Fruit fly (Drosophila melanogaster) whole organism, embryonic: ENCODE measurements around the gene ab.

Source experiments
- ATbp ChIP-seq: fragments of 200-800 bp; sonication (Bioruptor generic); optimal IDR thresholded peaks from 2 replicates; lab custom pipeline; 2017; ENCODE audit warnings: missing biosample characterization, mild to moderate bottlenecking, missing genetic modification characterization, missing genetic modification reagents
- Atf-2 ChIP-seq: fragments of 200-800 bp; sonication (Bioruptor generic); optimal IDR thresholded peaks from 2 replicates; lab custom pipeline; 2016; ENCODE audit warnings: missing biosample characterization, missing genetic modification characterization
- Atf3 ChIP-seq: fragments of 200-800 bp; sonication (Bioruptor generic); optimal IDR thresholded peaks from 3 replicates; lab custom pipeline; 2016; ENCODE audit warnings: missing biosample characterization, missing genetic modification characterization
- BtbVII ChIP-seq: fragments of 200-800 bp; sonication (Bioruptor generic); optimal IDR thresholded peaks from 3 replicates; lab custom pipeline; 2017; ENCODE audit warnings: missing biosample characterization, mild to moderate bottlenecking, missing genetic modification characterization
- Bteb2 ChIP-seq: fragments of 200-800 bp; sonication (Bioruptor generic); optimal IDR thresholded peaks from 2 replicates; lab custom pipeline; 2016; ENCODE audit warnings: missing biosample characterization, missing genetic modification characterization
- CG10565 ChIP-seq: fragments of 200-800 bp; sonication (Bioruptor generic); optimal IDR thresholded peaks from 3 replicates; lab custom pipeline; 2016; ENCODE audit warnings: missing biosample characterization, mild to moderate bottlenecking, missing genetic modification characterization
- CG13123 ChIP-seq: fragments of 200-800 bp; sonication (Bioruptor generic); optimal IDR thresholded peaks from 2 replicates; lab custom pipeline; 2016; ENCODE audit warnings: missing biosample characterization, missing genetic modification characterization
- CG13624 ChIP-seq: fragments of 200-800 bp; sonication (Bioruptor generic); optimal IDR thresholded peaks from 2 replicates; lab custom pipeline; 2016; ENCODE audit warnings: missing biosample characterization, missing genetic modification characterization
- CG13894 ChIP-seq: fragments of 200-800 bp; sonication (Bioruptor generic); optimal IDR thresholded peaks from 3 replicates; lab custom pipeline; 2018; ENCODE audit warnings: missing biosample characterization, mild to moderate bottlenecking, missing genetic modification characterization, moderate library complexity
- CG14710 ChIP-seq: fragments of 200-800 bp; sonication (Bioruptor generic); optimal IDR thresholded peaks from 3 replicates; lab custom pipeline; 2019; ENCODE audit warnings: missing biosample characterization, mild to moderate bottlenecking, missing genetic modification characterization, moderate library complexity
- CG1647 ChIP-seq: fragments of 200-800 bp; sonication (Bioruptor generic); optimal IDR thresholded peaks from 3 replicates; lab custom pipeline; 2016; ENCODE audit warnings: missing biosample characterization, missing genetic modification characterization
- CG16779 ChIP-seq: fragments of 200-800 bp; sonication (Bioruptor generic); IDR thresholded peaks from 2 replicates; pipeline ENCODE4 v1.3.6; 2022; ENCODE audit warnings: missing biosample characterization, missing genetic modification characterization
- CG17359 ChIP-seq: fragments of 200-800 bp; sonication (Bioruptor generic); optimal IDR thresholded peaks from 3 replicates; lab custom pipeline; 2018; ENCODE audit warnings: missing biosample characterization, mild to moderate bottlenecking, missing genetic modification characterization, moderate library complexity
- CG17361 ChIP-seq: fragments of 200-800 bp; sonication (Bioruptor generic); IDR thresholded peaks from 3 replicates; pipeline ENCODE4 v1.3.6; 2022; ENCODE audit warnings: missing biosample characterization, missing genetic modification characterization
- CG1832 ChIP-seq: fragments of 200-800 bp; sonication (Bioruptor generic); optimal IDR thresholded peaks from 2 replicates; lab custom pipeline; 2017; ENCODE audit warnings: missing biosample characterization, mild to moderate bottlenecking, missing genetic modification characterization, inconsistent platforms
- CG18599 ChIP-seq: fragments of 200-800 bp; sonication (Bioruptor generic); optimal IDR thresholded peaks from 3 replicates; lab custom pipeline; 2017; ENCODE audit warnings: missing biosample characterization, missing genetic modification characterization, mild to moderate bottlenecking, moderate library complexity, missing genetic modification reagents
- CG2678 ChIP-seq: fragments of 200-800 bp; sonication (Bioruptor generic); optimal IDR thresholded peaks from 3 replicates; lab custom pipeline; 2019; ENCODE audit warnings: missing biosample characterization, mild to moderate bottlenecking, missing genetic modification characterization, moderate library complexity
- CG34376 ChIP-seq: fragments of 200-800 bp; sonication (Bioruptor generic); optimal IDR thresholded peaks from 2 replicates; lab custom pipeline; 2018; ENCODE audit warnings: missing biosample characterization, mild to moderate bottlenecking, missing genetic modification characterization
- CG4328 ChIP-seq: fragments of 200-800 bp; sonication (Bioruptor generic); optimal IDR thresholded peaks from 3 replicates; lab custom pipeline; 2017; ENCODE audit warnings: missing biosample characterization, missing genetic modification reagents, missing genetic modification characterization
- CG4707 ChIP-seq: fragments of 200-800 bp; sonication (Bioruptor generic); optimal IDR thresholded peaks from 2 replicates; lab custom pipeline; 2018; ENCODE audit warnings: missing biosample characterization, mild to moderate bottlenecking, missing genetic modification characterization, moderate library complexity
- CG6683 ChIP-seq: fragments of 200-800 bp; sonication (Bioruptor generic); optimal IDR thresholded peaks from 2 replicates; lab custom pipeline; 2017; ENCODE audit warnings: missing biosample characterization, mild to moderate bottlenecking, missing genetic modification characterization, missing genetic modification reagents
- CG7556 ChIP-seq: fragments of 200-800 bp; sonication (Bioruptor generic); optimal IDR thresholded peaks from 2 replicates; lab custom pipeline; 2017; ENCODE audit warnings: missing biosample characterization, mild to moderate bottlenecking, missing genetic modification characterization
- CG7839 ChIP-seq: fragments of 200-800 bp; sonication (Bioruptor generic); optimal IDR thresholded peaks from 3 replicates; lab custom pipeline; 2018; ENCODE audit warnings: missing biosample characterization, mild to moderate bottlenecking, missing genetic modification characterization, moderate library complexity
- CG7987 ChIP-seq: fragments of 200-800 bp; sonication (Bioruptor generic); optimal IDR thresholded peaks from 2 replicates; lab custom pipeline; 2018; ENCODE audit warnings: missing biosample characterization, mild to moderate bottlenecking, missing genetic modification characterization, moderate library complexity
- CG8924 ChIP-seq: fragments of 200-800 bp; optimal IDR thresholded peaks from 3 replicates; lab custom pipeline; 2019; ENCODE audit warnings: missing biosample characterization, mild to moderate bottlenecking, missing genetic modification characterization, moderate library complexity
- D19B ChIP-seq: fragments of 200-800 bp; sonication (Bioruptor generic); optimal IDR thresholded peaks from 2 replicates; lab custom pipeline; 2017; ENCODE audit warnings: missing biosample characterization, mild to moderate bottlenecking, missing genetic modification characterization
- Dad ChIP-seq: fragments of 200-800 bp; sonication (Bioruptor generic); optimal IDR thresholded peaks from 3 replicates; lab custom pipeline; 2016; ENCODE audit warnings: missing biosample characterization, missing genetic modification characterization
- Doc2 ChIP-seq: fragments of 200-800 bp; sonication (Bioruptor generic); IDR thresholded peaks from 2 replicates; pipeline ENCODE4 v1.3.6; 2022; ENCODE audit warnings: missing biosample characterization, missing genetic modification characterization
- E2f2 ChIP-seq: fragments of 200-800 bp; sonication (Bioruptor generic); IDR thresholded peaks from 2 replicates; pipeline ENCODE4 v1.3.6; 2022; ENCODE audit warnings: missing biosample characterization, missing genetic modification characterization
- Ets65A ChIP-seq: fragments of 200-800 bp; sonication (Bioruptor generic); peaks from one replicate; lab custom pipeline; 2016; ENCODE audit warnings: missing biosample characterization, missing genetic modification characterization
- Neu2 ChIP-seq: fragments of 200-800 bp; sonication (Bioruptor generic); optimal IDR thresholded peaks from 3 replicates; lab custom pipeline; 2016; ENCODE audit warnings: missing biosample characterization, missing genetic modification characterization, borderline replicate concordance
- Nf-YC ChIP-seq: fragments of 200-800 bp; optimal IDR thresholded peaks from 3 replicates; lab custom pipeline; 2019; ENCODE audit warnings: missing biosample characterization, mild to moderate bottlenecking, missing genetic modification characterization, moderate library complexity
- Poxn ChIP-seq: fragments of 200-800 bp; sonication (Bioruptor generic); IDR thresholded peaks from 2 replicates; pipeline ENCODE4 v1.3.6; 2022; ENCODE audit warnings: missing biosample characterization, missing genetic modification characterization
- Rx ChIP-seq: fragments of 200-800 bp; sonication (Bioruptor generic); IDR thresholded peaks from 2 replicates; pipeline ENCODE4 v1.3.6; 2022; ENCODE audit warnings: missing biosample characterization, missing genetic modification characterization
- Side ChIP-seq: fragments of 200-800 bp; sonication (Bioruptor generic); optimal IDR thresholded peaks from 2 replicates; lab custom pipeline; 2016; ENCODE audit warnings: missing biosample characterization, missing genetic modification characterization
- aop ChIP-seq: fragments of 200-800 bp; sonication (Bioruptor generic); IDR thresholded peaks from 2 replicates; pipeline ENCODE4 v1.3.6; 2022; ENCODE audit warnings: missing biosample characterization, missing genetic modification characterization
- bsh ChIP-seq, 2 experiments: fragments of 200-800 bp; sonication (Bioruptor generic); optimal IDR thresholded peaks; 2 replicates each; lab custom pipeline; 2017 to 2018; ENCODE audit warnings: mild to moderate bottlenecking in 2 of 2, missing biosample characterization in 2 of 2, missing genetic modification characterization in 2 of 2, moderate library complexity in 1 of 2
- chm ChIP-seq: fragments of 200-800 bp; sonication (Bioruptor generic); IDR thresholded peaks from 2 replicates; pipeline ENCODE4 v1.3.6; 2022; ENCODE audit warnings: missing biosample characterization, missing genetic modification characterization
- ci ChIP-seq: fragments of 200-800 bp; sonication (Bioruptor generic); IDR thresholded peaks from 3 replicates; pipeline ENCODE4 v1.3.6; 2022; ENCODE audit warnings: missing biosample characterization, missing genetic modification characterization
- dm ChIP-seq: fragments of 200-800 bp; sonication (Bioruptor generic); optimal IDR thresholded peaks from 3 replicates; lab custom pipeline; 2016; ENCODE audit warnings: missing biosample characterization, missing genetic modification characterization
- fd64A ChIP-seq: fragments of 200-800 bp; sonication (Bioruptor generic); optimal IDR thresholded peaks from 3 replicates; lab custom pipeline; 2018; ENCODE audit warnings: missing biosample characterization, mild to moderate bottlenecking, missing genetic modification characterization
- ham ChIP-seq: fragments of 200-800 bp; sonication (Bioruptor generic); IDR thresholded peaks from 2 replicates; pipeline ENCODE4 v1.3.6; 2022; ENCODE audit warnings: missing biosample characterization, missing genetic modification characterization
- kay ChIP-seq: fragments of 200-800 bp; sonication (Bioruptor generic); optimal IDR thresholded peaks from 2 replicates; lab custom pipeline; 2016; ENCODE audit warnings: missing biosample characterization, missing genetic modification characterization
- ken ChIP-seq: fragments of 200-800 bp; sonication (Bioruptor generic); IDR thresholded peaks from 3 replicates; pipeline ENCODE4 v1.3.6; 2022; ENCODE audit warnings: missing biosample characterization, missing genetic modification characterization
- phol ChIP-seq: fragments of 200-800 bp; sonication (Bioruptor generic); optimal IDR thresholded peaks from 3 replicates; lab custom pipeline; 2018; ENCODE audit warnings: missing biosample characterization, mild to moderate bottlenecking, missing genetic modification characterization, moderate library complexity
- salm ChIP-seq: fragments of 200-800 bp; sonication (Bioruptor generic); optimal IDR thresholded peaks from 2 replicates; lab custom pipeline; 2018; ENCODE audit warnings: missing biosample characterization, mild to moderate bottlenecking, missing genetic modification characterization
- sr ChIP-seq: fragments of 200-800 bp; sonication (Bioruptor generic); IDR thresholded peaks from 3 replicates; pipeline ENCODE4 v1.3.6; 2022; ENCODE audit warnings: missing biosample characterization, missing genetic modification characterization
- sug ChIP-seq: fragments of 200-800 bp; optimal IDR thresholded peaks from 2 replicates; lab custom pipeline; 2019; ENCODE audit warnings: missing biosample characterization, mild to moderate bottlenecking, missing genetic modification characterization, moderate library complexity
- tap ChIP-seq: fragments of 200-800 bp; optimal IDR thresholded peaks from 3 replicates; lab custom pipeline; 2019; ENCODE audit warnings: missing biosample characterization, mild to moderate bottlenecking, missing genetic modification characterization, moderate library complexity
- twi ChIP-seq: fragments of 200-800 bp; optimal IDR thresholded peaks from 2 replicates; lab custom pipeline; 2019; ENCODE audit warnings: missing biosample characterization, mild to moderate bottlenecking, missing genetic modification characterization, moderate library complexity
- wor ChIP-seq: fragments of 200-800 bp; sonication (Bioruptor generic); IDR thresholded peaks from 2 replicates; pipeline ENCODE4 v1.3.6; 2022; ENCODE audit warnings: missing biosample characterization, missing genetic modification characterization

ab gene

DNA sequence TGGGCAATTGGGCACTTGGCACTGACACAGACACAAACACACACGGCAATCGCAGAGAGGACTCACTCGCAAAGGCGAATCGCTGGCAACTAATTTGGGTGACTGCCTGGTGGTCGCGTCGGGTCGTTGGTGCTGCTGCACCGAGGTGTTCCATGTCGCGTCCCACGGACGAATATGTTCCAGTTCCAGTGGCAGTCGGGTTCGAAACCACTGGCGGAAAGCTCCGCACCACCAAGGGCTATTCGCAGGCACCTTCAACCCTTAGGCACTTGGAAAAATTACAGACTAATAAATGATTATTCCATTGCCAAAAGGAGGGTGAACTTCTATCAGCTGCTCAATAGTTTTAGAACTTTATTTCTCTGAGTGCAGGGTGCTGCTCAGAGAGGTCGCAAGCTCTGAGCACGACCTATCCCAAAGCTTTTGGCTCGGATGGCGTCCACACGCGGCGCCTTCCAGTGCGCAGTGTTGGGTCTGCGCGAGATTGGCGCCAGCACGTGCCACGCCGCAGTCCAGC is 6.9 kb upstream of the ab start, which contains the start of gene Ca-beta (continued):
- TF ChIP-seq CG8924 (tag; lab: Kevin White, UChicago) (peak; percentile 21), ham (GFP tag; lab: Robert Waterston, UW) (no peak), CG13624 (GFP tag; lab: Kevin White, UChicago) (peak; percentile 49), CG34376 (peak; percentile 31), CG7556 (GFP tag; lab: Kevin White, UChicago) (peak; percentile 53), CG7839 (peak; percentile 47), D19B (GFP tag; lab: Kevin White, UChicago) (no peak), CG18599 (peak; percentile 93), Neu2 (GFP tag; lab: Kevin White, UChicago) (no peak), CG1647 (GFP tag; lab: Kevin White, UChicago) (no peak), CG7987 (no peak), fd64A (GFP tag; lab: Kevin White, UChicago) (no peak), salm (tag; lab: Kevin White, UChicago) (no peak), aop (GFP tag; lab: Robert Waterston, UW) (no peak), CG13123 (GFP tag; lab: Kevin White, UChicago) (no peak), Nf-YC (peak; percentile 26), CG10565 (GFP tag; lab: Kevin White, UChicago) (no peak), CG17361 (GFP tag; lab: Robert Waterston, UW) (no peak), ken (GFP tag; lab: Robert Waterston, UW) (0 out of 3 replicates have a peak, but pooled peaks have one; percentile 28), dm (GFP tag; lab: Kevin White, UChicago) (no peak), sug (tag; lab: Kevin White, UChicago) (peak; percentile 24), Rx (no peak), kay (no peak), CG16779 (GFP tag; lab: Robert Waterston, UW) (no peak; the same call in 1 of the 2 replicates), Side (peak; percentile 47), twi (no peak), BtbVII (GFP tag; lab: Kevin White, UChicago) (no peak), Ets65A (GFP tag; lab: Kevin White, UChicago) (peak; percentile 79), CG6683 (GFP tag; lab: Kevin White, UChicago) (peak; percentile 55), bsh (GFP tag; optimal IDR thresholded peaks at IDR 0.05; lab: Kevin White, UChicago) (no peak), tap (tag; lab: Kevin White, UChicago) (no peak), wor (GFP tag; lab: Robert Waterston, UW) (no peak), Atf3 (GFP tag; lab: Kevin White, UChicago) (no peak), CG13894 (tag; lab: Kevin White, UChicago) (peak; percentile 70), ci (GFP tag; lab: Robert Waterston, UW) (peak; percentile 34; the same call in 1 of the 3 replicates), ATbp (GFP tag; lab: Kevin White, UChicago) (no peak), Doc2 (GFP tag; lab: Robert Waterston, UW) (no peak), E2f2 (GFP tag; lab: Robert Waterston, UW) (peak; percentile 18; the same call in 1 of the 2 replicates), sr (GFP tag; lab: Robert Waterston, UW) (no peak), CG4328 (GFP tag; lab: Kevin White, UChicago) (no peak), phol (tag; lab: Kevin White, UChicago) (no peak), Poxn (GFP tag; lab: Robert Waterston, UW) (no peak), CG4707 (GFP tag; lab: Kevin White, UChicago) (no peak), CG1832 (GFP tag; lab: Kevin White, UChicago) (no peak), CG17359 (tag; lab: Kevin White, UChicago) (peak; percentile 43), Bteb2 (no peak), chm (GFP tag; lab: Robert Waterston, UW) (no peak), Dad (GFP tag; lab: Kevin White, UChicago) (peak; percentile 21), CG2678 (tag; lab: Kevin White, UChicago) (peak; percentile 44), CG14710 (tag; lab: Kevin White, UChicago) (no peak), Atf-2 (GFP tag; lab: Kevin White, UChicago) (no peak)
